Worm (Caenorhabditis elegans) whole organism, mixed stage, embryonic: ENCODE measurements around the gene pas-7.

Experiments
- elt-3 ChIP-seq: fragments of 150-350 bp; optimal IDR thresholded peaks from 2 replicates; lab custom pipeline; 2014; ENCODE audit warnings: missing biosample characterization, missing genetic modification characterization
- ham-2 ChIP-seq: fragments of 200-800 bp; sonication (Bioruptor generic); optimal IDR thresholded peaks from 2 replicates; lab custom pipeline; 2018; ENCODE audit warnings: mild to moderate bottlenecking, missing genetic modification characterization, missing compliant biosample characterization
- lsy-2 ChIP-seq: fragments of 150-350 bp; optimal IDR thresholded peaks from 2 replicates; lab custom pipeline; 2014; ENCODE audit warnings: missing biosample characterization, missing genetic modification characterization
- nhr-12 ChIP-seq: fragments of 150-350 bp; optimal IDR thresholded peaks from 2 replicates; lab custom pipeline; 2014; ENCODE audit warnings: missing biosample characterization, missing genetic modification characterization
- nhr-28 ChIP-seq: fragments of 150-350 bp; optimal IDR thresholded peaks from 2 replicates; lab custom pipeline; 2014; ENCODE audit warnings: missing biosample characterization, missing genetic modification characterization
- nhr-76 ChIP-seq: sonication (generic microtip); optimal IDR thresholded peaks from 2 replicates; lab custom pipeline; 2017; ENCODE audit warnings: missing biosample characterization, missing genetic modification characterization
- pha-4 ChIP-seq: fragments of 150-350 bp; optimal IDR thresholded peaks from 2 replicates; lab custom pipeline; 2018; ENCODE audit warnings: missing biosample characterization, missing genetic modification reagents, missing genetic modification characterization
- snpc-4 ChIP-seq: fragments of 150-350 bp; optimal IDR thresholded peaks from 2 replicates; lab custom pipeline; 2014; ENCODE audit warnings: missing biosample characterization, missing genetic modification characterization
- sptf-1 ChIP-seq: sonication (generic microtip); optimal IDR thresholded peaks from 2 replicates; lab custom pipeline; 2017; ENCODE audit warnings: mild to moderate bottlenecking, missing genetic modification characterization, moderate library complexity, missing compliant biosample characterization
- tbx-8 ChIP-seq: fragments of 200-800 bp; sonication (Bioruptor generic); optimal IDR thresholded peaks from 2 replicates; lab custom pipeline; 2018; ENCODE audit warnings: mild to moderate bottlenecking, missing genetic modification characterization, moderate library complexity, missing compliant biosample characterization
- unc-39 ChIP-seq: fragments of 150-350 bp; optimal IDR thresholded peaks from 2 replicates; lab custom pipeline; 2014; ENCODE audit warnings: missing biosample characterization, missing genetic modification characterization
- unc-62 ChIP-seq: fragments of 150-350 bp; optimal IDR thresholded peaks from 2 replicates; lab custom pipeline; 2014; ENCODE audit warnings: missing biosample characterization, missing genetic modification reagents, missing genetic modification characterization
- ztf-11 ChIP-seq: fragments of 150-350 bp; optimal IDR thresholded peaks from 2 replicates; lab custom pipeline; 2014; ENCODE audit warnings: missing biosample characterization, missing genetic modification characterization

DNA sequence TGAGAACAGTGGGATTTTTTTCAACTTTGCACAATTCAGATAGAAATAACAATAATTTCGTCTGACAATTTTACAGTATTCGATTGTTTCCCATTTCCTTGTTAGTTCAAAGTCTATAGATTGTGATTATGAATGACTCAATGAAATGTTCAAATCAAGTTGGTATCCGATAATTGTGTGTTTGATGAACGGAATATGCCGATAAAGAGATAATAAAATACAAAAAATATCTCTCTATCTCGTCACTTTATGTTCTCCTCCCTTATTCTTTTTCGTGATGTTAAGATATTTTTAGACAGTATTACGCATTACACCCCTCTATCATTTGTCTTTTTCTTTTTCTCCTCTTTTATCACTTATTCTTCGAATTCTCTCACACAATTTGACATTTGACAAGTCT lies 22.8 kb upstream of the pas-7 start, which contains the start of gene F27E5.7:
- no peak for TF ChIP-seq ztf-11 (tag; lab: Kevin White, UChicago)
- TF ChIP-seq unc-62 (GFP tag; lab: Kevin White, UChicago), result no peak
- TF ChIP-seq ham-2 (GFP tag; lab: Kevin White, UChicago), result no peak
- TF ChIP-seq elt-3 (tag; lab: Kevin White, UChicago), result no peak
- TF ChIP-seq sptf-1 (tag; lab: Kevin White, UChicago), result no peak
- no peak for TF ChIP-seq lsy-2 (tag; lab: Kevin White, UChicago)
- TF ChIP-seq nhr-28 (tag; lab: Kevin White, UChicago), result no peak
- TF ChIP-seq nhr-12 (tag; lab: Kevin White, UChicago), result no peak
- TF ChIP-seq nhr-76 (tag; lab: Kevin White, UChicago), result no peak
- TF ChIP-seq unc-39, result no peak
- TF ChIP-seq tbx-8 (GFP tag; lab: Kevin White, UChicago), result no peak
- TF ChIP-seq snpc-4 (tag; lab: Kevin White, UChicago), result no peak
- TF ChIP-seq pha-4 (tag; lab: Kevin White, UChicago), result no peak
